Worm (Caenorhabditis elegans): Measurements from ENCODE around the gene Y38E10A.17.
A peak's percentile ranks its signal among the peaks of the same experiment; 100 is the strongest.

Y38E10A.17 gene

ce11 chrII:12677975-12678866 is 43.6 kb upstream of the Y38E10A.17 start (continued):
- no peak for TF ChIP-seq daf-12 (tag; optimal IDR thresholded peaks at IDR 0.05)
- TF ChIP-seq elt-1 (tag; optimal IDR thresholded peaks at IDR 0.05), result no peak
- no peak for TF ChIP-seq ztf-4 (tag; optimal IDR thresholded peaks at IDR 0.05)
- TF ChIP-seq nhr-11 (tag; optimal IDR thresholded peaks at IDR 0.05), result peak; percentile 57
- no peak for TF ChIP-seq fos-1 (tag; optimal IDR thresholded peaks at IDR 0.05)
- no peak for TF ChIP-seq egl-27 (tag; optimal IDR thresholded peaks at IDR 0.05)

ce11 chrII:12677710-12677974 is 43.0 kb upstream of the Y38E10A.17 start, which contains the start of gene Y38E10A.22:
Y38E10A.22 (minus strand) TSS chrII:12677810.
- TF ChIP-seq ZK546.5 (tag; optimal IDR thresholded peaks at IDR 0.05), result no peak
- no peak for TF ChIP-seq elt-1 (tag; optimal IDR thresholded peaks at IDR 0.05)
- no peak for TF ChIP-seq ceh-16 (tag; optimal IDR thresholded peaks at IDR 0.05)
- TF ChIP-seq elt-2 (tag; optimal IDR thresholded peaks at IDR 0.05), result no peak
- no peak for TF ChIP-seq mml-1 (tag; optimal IDR thresholded peaks at IDR 0.05)
- no peak for TF ChIP-seq ceh-82 (tag; optimal IDR thresholded peaks at IDR 0.05)
- no peak for TF ChIP-seq nhr-23 (tag; optimal IDR thresholded peaks at IDR 0.05)
- no peak for TF ChIP-seq pqm-1 (tag; optimal IDR thresholded peaks at IDR 0.05)
- no peak for TF ChIP-seq egl-27 (tag; optimal IDR thresholded peaks at IDR 0.05)
- TF ChIP-seq ztf-11 (tag; optimal IDR thresholded peaks at IDR 0.05), result no peak
- no peak for TF ChIP-seq nhr-43 (tag; optimal IDR thresholded peaks at IDR 0.05; ENCODE audit: poor library complexity, severe bottlenecking)
- TF ChIP-seq nfya-1 (tag; optimal IDR thresholded peaks at IDR 0.05; ENCODE audit: insufficient read depth), result no peak
- no peak for TF ChIP-seq nhr-77 (tag; optimal IDR thresholded peaks at IDR 0.05)
- TF ChIP-seq nhr-76 (tag; optimal IDR thresholded peaks at IDR 0.05), result no peak
- TF ChIP-seq pha-4 (tag; optimal IDR thresholded peaks at IDR 0.05), result no peak
- TF ChIP-seq ceh-28 (tag; optimal IDR thresholded peaks at IDR 0.05), result no peak
- TF ChIP-seq lsy-12 (tag; optimal IDR thresholded peaks at IDR 0.05), result no peak

ce11 chrII:12673311-12673710 is 38.7 kb upstream of the Y38E10A.17 start:
- TF ChIP-seq mdl-1 (tag; optimal IDR thresholded peaks at IDR 0.05) (no peak), nhr-237 (tag; optimal IDR thresholded peaks at IDR 0.05) (no peak), elt-3 (tag; optimal IDR thresholded peaks at IDR 0.05) (no peak), tbx-2 (tag; optimal IDR thresholded peaks at IDR 0.05) (no peak), lsy-12 (tag; optimal IDR thresholded peaks at IDR 0.05) (no peak), unc-62 (GFP tag; optimal IDR thresholded peaks at IDR 0.05) (no peak), nhr-11 (tag; optimal IDR thresholded peaks at IDR 0.05) (no peak), nhr-43 (tag; optimal IDR thresholded peaks at IDR 0.05; ENCODE audit: poor library complexity, severe bottlenecking) (no peak), fkh-2 (tag; optimal IDR thresholded peaks at IDR 0.05) (no peak), aly-2 (tag; optimal IDR thresholded peaks at IDR 0.05) (no peak), nfya-1 (tag; optimal IDR thresholded peaks at IDR 0.05; ENCODE audit: insufficient read depth) (no peak), egl-27 (tag; optimal IDR thresholded peaks at IDR 0.05) (no peak), ceh-9 (tag; optimal IDR thresholded peaks at IDR 0.05) (no peak)

ce11 chrII:12672512-12672911 is 37.9 kb upstream of the Y38E10A.17 start:
- TF ChIP-seq lin-15B (tag; optimal IDR thresholded peaks at IDR 0.05), result peak; percentile 14
- no peak for TF ChIP-seq egl-27 (tag; optimal IDR thresholded peaks at IDR 0.05)
- no peak for TF ChIP-seq zag-1 (tag; optimal IDR thresholded peaks at IDR 0.05)
- no peak for TF ChIP-seq tbx-2 (tag; optimal IDR thresholded peaks at IDR 0.05)
- no peak for TF ChIP-seq unc-62 (GFP tag; optimal IDR thresholded peaks at IDR 0.05)
- no peak for TF ChIP-seq nhr-25 (tag; optimal IDR thresholded peaks at IDR 0.05)
- TF ChIP-seq nhr-12 (tag; optimal IDR thresholded peaks at IDR 0.05), result no peak

ce11 chrII:12671892-12672291 is 37.3 kb upstream of the Y38E10A.17 start:
- TF ChIP-seq ceh-28 (tag; optimal IDR thresholded peaks at IDR 0.05) (peak; percentile 29), hmg-11 (tag; optimal IDR thresholded peaks at IDR 0.05) (no peak)

Data from whole organism, L3 larva.